Worm (Caenorhabditis elegans): ENCODE data around the gene Y51B9A.9.

Gene Y51B9A.9

ce11 chrII:9377158-9377557 is 20.2 kb downstream of the Y51B9A.9 start, which contains the start of gene C06C3.10:
Gene C06C3.10 (minus strand): TSS chrII:9377258.
- TF ChIP-seq cog-1 (tag; optimal IDR thresholded peaks at IDR 0.05) (no peak), ztf-23 (GFP tag; IDR thresholded peaks at IDR 0.05) (no peak)

- TF ChIP-seq med-1 (GFP tag; optimal IDR thresholded peaks at IDR 0.05; ENCODE audit: insufficient read depth) (no peak), T22C8.4 (GFP tag; IDR thresholded peaks at IDR 0.05) (no peak), ref-1 (GFP tag; conservative IDR thresholded peaks at IDR 0.05) (no peak)
These were observed 22.6 kb downstream of the Y51B9A.9 start, which contains the start of gene C06C3.12 for ce11 chrII:9374807-9375206. Gene C06C3.12 (plus strand): TSS chrII:9375107.

ce11 chrII:9372991-9373390 is 24.4 kb downstream of the Y51B9A.9 start, which contains the start of gene C06C3.4:
Gene C06C3.4 (plus strand): TSS chrII:9373291.
- TF ChIP-seq ztf-23 (GFP tag; IDR thresholded peaks at IDR 0.05) (no peak), T22C8.4 (GFP tag; IDR thresholded peaks at IDR 0.05) (no peak), med-1 (GFP tag; optimal IDR thresholded peaks at IDR 0.05; ENCODE audit: insufficient read depth) (no peak), flt-1 (GFP tag; IDR thresholded peaks at IDR 0.05) (no peak), klf-2 (GFP tag; conservative IDR thresholded peaks at IDR 0.05) (no peak), tab-1 (GFP tag; IDR thresholded peaks at IDR 0.05) (no peak), cog-1 (tag; optimal IDR thresholded peaks at IDR 0.05) (no peak), ztf-29 (GFP tag; IDR thresholded peaks at IDR 0.05) (no peak), ref-1 (GFP tag; conservative IDR thresholded peaks at IDR 0.05) (no peak)

- no peak for TF ChIP-seq ztf-23 (GFP tag; IDR thresholded peaks at IDR 0.05)
- no peak for TF ChIP-seq klf-2 (GFP tag; conservative IDR thresholded peaks at IDR 0.05)
- TF ChIP-seq ztf-29 (GFP tag; IDR thresholded peaks at IDR 0.05), result no peak
- TF ChIP-seq T22C8.4 (GFP tag; IDR thresholded peaks at IDR 0.05), result no peak
- TF ChIP-seq tab-1 (GFP tag; IDR thresholded peaks at IDR 0.05), result no peak
- no peak for TF ChIP-seq flt-1 (GFP tag; IDR thresholded peaks at IDR 0.05)
These were observed 25.0 kb downstream of the Y51B9A.9 start, which contains the start of gene C06C3.3 for ce11 chrII:9372393-9372792. Gene C06C3.3 (minus strand): TSS chrII:9372493.

ce11 chrII:9369394-9369793 is 28.0 kb downstream of the Y51B9A.9 start:
- no peak for TF ChIP-seq med-1 (GFP tag; optimal IDR thresholded peaks at IDR 0.05; ENCODE audit: insufficient read depth)
- TF ChIP-seq T22C8.4 (GFP tag; IDR thresholded peaks at IDR 0.05), result 0 out of 2 replicates have a peak, but pooled peaks have one; percentile 6
- no peak for TF ChIP-seq flt-1 (GFP tag; IDR thresholded peaks at IDR 0.05)

ce11 chrII:9362249-9362648 is 35.1 kb downstream of the Y51B9A.9 start:
- no peak for TF ChIP-seq ztf-23 (GFP tag; IDR thresholded peaks at IDR 0.05)
- TF ChIP-seq T22C8.4 (GFP tag; IDR thresholded peaks at IDR 0.05), result no peak
- no peak for TF ChIP-seq ref-1 (GFP tag; conservative IDR thresholded peaks at IDR 0.05)
- TF ChIP-seq flt-1 (GFP tag; IDR thresholded peaks at IDR 0.05), result no peak
- no peak for TF ChIP-seq med-1 (GFP tag; optimal IDR thresholded peaks at IDR 0.05; ENCODE audit: insufficient read depth)
- TF ChIP-seq tab-1 (GFP tag; IDR thresholded peaks at IDR 0.05), result no peak
- no peak for TF ChIP-seq ztf-29 (GFP tag; IDR thresholded peaks at IDR 0.05)
- TF ChIP-seq cog-1 (tag; optimal IDR thresholded peaks at IDR 0.05), result no peak
- TF ChIP-seq klf-2 (GFP tag; conservative IDR thresholded peaks at IDR 0.05), result no peak

ce11 chrII:9358230-9358629 is 39.2 kb downstream of the Y51B9A.9 start, which contains the start of gene mel-11:
Gene mel-11 (plus strand): TSS chrII:9358530.
- TF ChIP-seq tab-1 (GFP tag; IDR thresholded peaks at IDR 0.05) (no peak), cog-1 (tag; optimal IDR thresholded peaks at IDR 0.05) (no peak), T22C8.4 (GFP tag; IDR thresholded peaks at IDR 0.05) (no peak), klf-2 (GFP tag; conservative IDR thresholded peaks at IDR 0.05) (no peak), med-1 (GFP tag; optimal IDR thresholded peaks at IDR 0.05; ENCODE audit: insufficient read depth) (no peak)

ce11 chrII:9356723-9357122 is 40.7 kb downstream of the Y51B9A.9 start:
- TF ChIP-seq ztf-23 (GFP tag; IDR thresholded peaks at IDR 0.05) (no peak), cog-1 (tag; optimal IDR thresholded peaks at IDR 0.05) (peak; percentile 27), med-1 (GFP tag; optimal IDR thresholded peaks at IDR 0.05; ENCODE audit: insufficient read depth) (no peak), T22C8.4 (GFP tag; IDR thresholded peaks at IDR 0.05) (no peak), flt-1 (GFP tag; IDR thresholded peaks at IDR 0.05) (no peak), ref-1 (GFP tag; conservative IDR thresholded peaks at IDR 0.05) (no peak)

- no peak for TF ChIP-seq ztf-29 (GFP tag; IDR thresholded peaks at IDR 0.05)
- TF ChIP-seq flt-1 (GFP tag; IDR thresholded peaks at IDR 0.05), result no peak
- TF ChIP-seq ref-1 (GFP tag; conservative IDR thresholded peaks at IDR 0.05), result no peak
- TF ChIP-seq cog-1 (tag; optimal IDR thresholded peaks at IDR 0.05), result no peak
- TF ChIP-seq tab-1 (GFP tag; IDR thresholded peaks at IDR 0.05), result no peak
- no peak for TF ChIP-seq ztf-23 (GFP tag; IDR thresholded peaks at IDR 0.05)
- no peak for TF ChIP-seq med-1 (GFP tag; optimal IDR thresholded peaks at IDR 0.05; ENCODE audit: insufficient read depth)
- TF ChIP-seq T22C8.4 (GFP tag; IDR thresholded peaks at IDR 0.05), result no peak
- no peak for TF ChIP-seq klf-2 (GFP tag; conservative IDR thresholded peaks at IDR 0.05)
These were observed 44.7 kb downstream of the Y51B9A.9 start, which contains the start of the genes sdhb-1 and cup-15 for ce11 chrII:9352669-9353068. Gene sdhb-1 (minus strand): TSS chrII:9352731. Gene cup-15 (plus strand): TSS chrII:9353000.

- TF ChIP-seq ref-1 (GFP tag; conservative IDR thresholded peaks at IDR 0.05) (no peak), flt-1 (GFP tag; IDR thresholded peaks at IDR 0.05) (no peak), cog-1 (tag; optimal IDR thresholded peaks at IDR 0.05) (no peak), ztf-29 (GFP tag; IDR thresholded peaks at IDR 0.05) (no peak), ztf-23 (GFP tag; IDR thresholded peaks at IDR 0.05) (no peak), tab-1 (GFP tag; IDR thresholded peaks at IDR 0.05) (no peak), T22C8.4 (GFP tag; IDR thresholded peaks at IDR 0.05) (no peak)
These were observed 50.0 kb downstream of the Y51B9A.9 start for ce11 chrII:9347444-9347843.

ce11 chrII:9346490-9346889 is 50.9 kb downstream of the Y51B9A.9 start, which contains the start of gene F42A8.1:
Gene F42A8.1 (minus strand): TSS chrII:9346590.
- TF ChIP-seq T22C8.4 (GFP tag; IDR thresholded peaks at IDR 0.05), result no peak
- no peak for TF ChIP-seq tab-1 (GFP tag; IDR thresholded peaks at IDR 0.05)
- TF ChIP-seq ref-1 (GFP tag; conservative IDR thresholded peaks at IDR 0.05), result no peak
- no peak for TF ChIP-seq med-1 (GFP tag; optimal IDR thresholded peaks at IDR 0.05; ENCODE audit: insufficient read depth)
- TF ChIP-seq ztf-23 (GFP tag; IDR thresholded peaks at IDR 0.05), result no peak
- no peak for TF ChIP-seq flt-1 (GFP tag; IDR thresholded peaks at IDR 0.05)
- no peak for TF ChIP-seq klf-2 (GFP tag; conservative IDR thresholded peaks at IDR 0.05)
- TF ChIP-seq cog-1 (tag; optimal IDR thresholded peaks at IDR 0.05), result no peak
- no peak for TF ChIP-seq ztf-29 (GFP tag; IDR thresholded peaks at IDR 0.05)

Data from whole organism, midembryonic.